Worm (Caenorhabditis elegans) whole organism, mixed stage, embryonic: Measurements from ENCODE around the gene F53B1.3.

Experiments used
- elt-3 ChIP-seq: fragments of 150-350 bp; optimal IDR thresholded peaks from 2 replicates; lab custom pipeline; 2014; ENCODE audit warnings: missing biosample characterization, missing genetic modification characterization
- lin-13 ChIP-seq: fragments of 150-350 bp; optimal IDR thresholded peaks from 2 replicates; lab custom pipeline; 2014; ENCODE audit warnings: missing biosample characterization, missing genetic modification characterization
- lin-32 ChIP-seq: fragments of 200-800 bp; sonication (Bioruptor generic); optimal IDR thresholded peaks from 2 replicates; lab custom pipeline; 2018; ENCODE audit warnings: mild to moderate bottlenecking, missing genetic modification characterization, missing compliant biosample characterization
- nhr-76 ChIP-seq: sonication (generic microtip); optimal IDR thresholded peaks from 2 replicates; lab custom pipeline; 2017; ENCODE audit warnings: missing biosample characterization, missing genetic modification characterization

DNA sequence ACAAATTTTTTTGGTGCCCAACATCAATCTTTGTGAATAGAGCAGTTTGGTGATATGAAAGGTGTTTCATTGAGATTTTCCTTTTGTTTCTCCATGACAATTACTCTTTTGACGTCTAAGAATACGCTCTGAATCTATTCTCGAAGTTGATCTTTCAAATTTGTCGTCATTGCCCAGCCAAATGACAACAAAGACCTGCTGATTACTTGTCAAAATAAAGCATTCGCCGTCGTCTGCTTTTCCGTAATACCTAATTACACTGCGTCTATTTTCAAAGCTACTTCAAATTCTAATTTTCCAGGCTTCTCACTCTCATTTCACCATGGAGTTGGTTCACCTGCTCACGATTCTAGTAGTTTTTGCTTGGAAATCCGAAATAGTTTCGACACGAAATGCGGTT lies at the start of gene F53B1.3:
- TF ChIP-seq elt-3 (tag; lab: Kevin White, UChicago) (no peak), lin-32 (GFP tag; lab: Kevin White, UChicago) (no peak), nhr-76 (tag; lab: Kevin White, UChicago) (no peak), lin-13 (no peak)
